Fruit fly (Drosophila melanogaster): ENCODE data around the gene CG13658.

- TF ChIP-seq CG8301 (tag; optimal IDR thresholded peaks at IDR 0.05) (no peak), CG8159 (tag; optimal IDR thresholded peaks at IDR 0.05) (no peak), CG34367 (tag; optimal IDR thresholded peaks at IDR 0.05) (no peak), EcR (GFP tag; optimal IDR thresholded peaks at IDR 0.05) (no peak), CG10348 (GFP tag; IDR thresholded peaks at IDR 0.05) (no peak), CG13204 (GFP tag; optimal IDR thresholded peaks at IDR 0.05) (no peak)
Measured at dm6 chr3R:25277112-25277511, 10.2 kb upstream of the CG13658 start, which contains the start of gene CG10513.

Measured in whole organism, pupa.